Worm (Caenorhabditis elegans) whole organism, L4 larva: ENCODE data around the gene C33G8.2.

Experiments
- T26A8.4 ChIP-seq: fragments of 200-800 bp; sonication (Bioruptor generic); IDR thresholded peaks from 2 replicates; pipeline ENCODE4 v1.3.6; 2022; ENCODE audit warnings: missing genetic modification characterization, missing compliant biosample characterization
- ama-1 ChIP-seq: fragments of 150-350 bp; optimal IDR thresholded peaks from 2 replicates; lab custom pipeline; 2014; ENCODE audit warnings: inconsistent platforms, mixed read lengths
- lin-15B ChIP-seq: fragments of 150-350 bp; sonication (generic microtip); optimal IDR thresholded peaks from 3 replicates; lab custom pipeline; 2014; ENCODE audit warnings: missing biosample characterization, missing genetic modification characterization
- mdl-1 ChIP-seq, 2 experiments: fragments of 150-350 bp in 1 of 2; sonication (generic microtip) in 1 of 2; optimal IDR thresholded peaks; 2 replicates each; lab custom pipeline; 2014 to 2017; ENCODE audit warnings: missing biosample characterization in 2 of 2, missing genetic modification characterization in 2 of 2
- mep-1 ChIP-seq: fragments of 150-350 bp; sonication (generic microtip); optimal IDR thresholded peaks from 3 replicates; lab custom pipeline; 2014; ENCODE audit warnings: missing biosample characterization, missing genetic modification characterization
- nhr-10 ChIP-seq: fragments of 150-350 bp; optimal IDR thresholded peaks from 2 replicates; lab custom pipeline; 2014; ENCODE audit warnings: missing biosample characterization, missing genetic modification characterization
- nhr-11 ChIP-seq: fragments of 150-350 bp; optimal IDR thresholded peaks from 2 replicates; lab custom pipeline; 2014; ENCODE audit warnings: missing biosample characterization, missing genetic modification characterization
- nhr-237 ChIP-seq: sonication (generic microtip); optimal IDR thresholded peaks from 2 replicates; lab custom pipeline; 2017; ENCODE audit warnings: missing biosample characterization, missing genetic modification characterization
- nhr-42 ChIP-seq: fragments of 200-800 bp; sonication (Bioruptor generic); IDR thresholded peaks from 2 replicates; pipeline ENCODE4 v1.3.6; 2022; ENCODE audit warnings: missing genetic modification characterization, missing compliant biosample characterization
- sdz-12 ChIP-seq: fragments of 200-800 bp; sonication (Bioruptor generic); optimal IDR thresholded peaks from 2 replicates; lab custom pipeline; 2018; ENCODE audit warnings: mild to moderate bottlenecking, missing genetic modification characterization, missing compliant biosample characterization
- unc-62 ChIP-seq, 3 experiments: fragments of 150-350 bp in 1 of 3; sonication (generic microtip); optimal IDR thresholded peaks in 2 of 3; peaks in 1 of 3; 1 replicate in 1 of 3; 2 replicates in 2 of 3; lab custom pipeline; 2014 to 2017; ENCODE audit warnings: missing biosample characterization in 3 of 3, missing genetic modification characterization in 3 of 3, missing genetic modification reagents in 3 of 3, missing genotype in 1 of 3
- ztf-11 ChIP-seq: fragments of 150-350 bp; optimal IDR thresholded peaks from 2 replicates; lab custom pipeline; 2014; ENCODE audit warnings: missing biosample characterization, missing genetic modification characterization

DNA sequence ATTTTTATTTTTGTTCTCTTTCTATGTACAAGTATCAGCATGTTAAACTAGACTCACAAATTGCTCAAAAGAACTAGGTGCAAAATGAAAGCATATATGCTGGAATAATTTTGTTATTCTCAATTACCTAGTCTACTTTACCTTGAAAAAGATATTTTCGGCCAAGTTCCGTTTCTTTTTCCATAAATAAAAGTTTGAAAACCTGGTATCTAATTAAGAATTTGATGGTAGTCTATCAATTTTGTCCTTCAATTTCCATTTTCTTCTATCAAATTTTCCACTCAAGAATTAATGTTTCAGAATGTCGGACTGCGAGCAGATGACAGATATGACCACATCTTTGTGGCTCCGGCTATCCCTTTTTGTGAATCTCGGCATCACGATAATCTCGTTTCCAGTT is 5.7 kb upstream of the C33G8.2 start, which contains the start of gene srab-4:
- TF ChIP-seq ztf-11 (tag; lab: Kevin White, UChicago): no peak
- TF ChIP-seq nhr-10 (tag; lab: Kevin White, UChicago): no peak
- no peak for TF ChIP-seq nhr-11 (tag; lab: Kevin White, UChicago)
- TF ChIP-seq nhr-42: no peak
- TF ChIP-seq mep-1 (tag; lab: Kevin White, UChicago): no peak
- TF ChIP-seq lin-15B (tag; lab: Kevin White, UChicago): no peak
- no peak for TF ChIP-seq mdl-1 (tag; optimal IDR thresholded peaks at IDR 0.05; lab: Kevin White, UChicago)
- TF ChIP-seq T26A8.4 (GFP tag; lab: Robert Waterston, UW): no peak
- TF ChIP-seq nhr-237: no peak
- no peak for TF ChIP-seq ama-1 (lab: Kevin White, UChicago)
- no peak for TF ChIP-seq sdz-12
- no peak for TF ChIP-seq unc-62 (GFP tag; optimal IDR thresholded peaks at IDR 0.05 in 1 of 2; lab: Kevin White, UChicago)
- no peak for TF ChIP-seq unc-62 (tag; optimal IDR thresholded peaks at IDR 0.05; lab: Kevin White, UChicago)
